Worm (Caenorhabditis elegans): ENCODE data around the gene K09F5.1.

The K09F5.1 gene

ce11 chrX:7750084-7750483, 10.6 kb downstream of the K09F5.1 start:
- TF ChIP-seq efl-1 (optimal IDR thresholded peaks at IDR 0.05) (no peak), efl-1 (GFP tag; optimal IDR thresholded peaks at IDR 0.05 in 1 of 2) (peak in 1 of 2 experiments; percentile 63), sox-4 (tag; optimal IDR thresholded peaks at IDR 0.05) (no peak)

ce11 chrX:7752770-7753169, 13.3 kb downstream of the K09F5.1 start, which contains the start of gene deg-1:
Gene deg-1, plus strand, starts transcription at chrX:7753070.
- TF ChIP-seq dsc-1 (tag; optimal IDR thresholded peaks at IDR 0.05) (no peak), dpl-1 (GFP tag; optimal IDR thresholded peaks at IDR 0.05) (no peak), swsn-7 (tag; optimal IDR thresholded peaks at IDR 0.05) (no peak), nhr-85 (tag) (no peak), efl-3 (GFP tag; optimal IDR thresholded peaks at IDR 0.05) (no peak), snu-23 (GFP tag; optimal IDR thresholded peaks at IDR 0.05) (no peak), nhr-71 (tag; optimal IDR thresholded peaks at IDR 0.05) (no peak), nhr-47 (tag; optimal IDR thresholded peaks at IDR 0.05) (no peak), unc-86 (tag; optimal IDR thresholded peaks at IDR 0.05) (no peak), C04F5.9 (tag; optimal IDR thresholded peaks at IDR 0.05) (no peak), F16B12.6 (tag; optimal IDR thresholded peaks at IDR 0.05) (no peak), ceh-88 (GFP tag; IDR thresholded peaks at IDR 0.05) (no peak)

- TF ChIP-seq lin-14 (GFP tag; optimal IDR thresholded peaks at IDR 0.05) (peak; percentile 60), efl-1 (optimal IDR thresholded peaks at IDR 0.05) (peak in 1 of 2 experiments; percentile 18), efl-1 (GFP tag; optimal IDR thresholded peaks at IDR 0.05 in 1 of 2) (peak in 1 of 2 experiments; percentile 89), pag-3 (tag; optimal IDR thresholded peaks at IDR 0.05; ENCODE audit: borderline replicate concordance, insufficient read depth) (no peak), lin-15B (tag; optimal IDR thresholded peaks at IDR 0.05) (no peak), elt-3 (tag; optimal IDR thresholded peaks at IDR 0.05) (peak in 2 of 6 experiments; percentile 45 to 58), tbx-2 (tag; optimal IDR thresholded peaks at IDR 0.05) (peak; percentile 37), nhr-11 (tag; optimal IDR thresholded peaks at IDR 0.05) (no peak), unc-130 (tag; optimal IDR thresholded peaks at IDR 0.05) (no peak), swsn-7 (tag; optimal IDR thresholded peaks at IDR 0.05) (peak; percentile 26), nhr-85 (tag) (peak; percentile 94), nhr-47 (tag; optimal IDR thresholded peaks at IDR 0.05) (peak; percentile 53), nhr-19 (GFP tag; conservative IDR thresholded peaks at IDR 0.05) (peak; percentile 50), lin-35 (GFP tag; optimal IDR thresholded peaks at IDR 0.05) (peak in 1 of 2 experiments; percentile 44), snpc-4 (tag; optimal IDR thresholded peaks at IDR 0.05) (no peak), nhr-12 (tag; optimal IDR thresholded peaks at IDR 0.05) (no peak), xbp-1 (tag; optimal IDR thresholded peaks at IDR 0.05) (peak; percentile 4), nhr-71 (tag; optimal IDR thresholded peaks at IDR 0.05) (peak; percentile 69), lin-13 (GFP tag; optimal IDR thresholded peaks at IDR 0.05) (peak; percentile 18), lsy-2 (tag; optimal IDR thresholded peaks at IDR 0.05) (peak in 1 of 2 experiments; percentile 13), ets-5 (GFP tag; IDR thresholded peaks at IDR 0.05) (no peak), blmp-1 (tag; optimal IDR thresholded peaks at IDR 0.05) (peak; percentile 80), hlh-4 (tag; optimal IDR thresholded peaks at IDR 0.05) (no peak), F16B12.6 (tag; optimal IDR thresholded peaks at IDR 0.05) (no peak), pqm-1 (tag; optimal IDR thresholded peaks at IDR 0.05) (no peak), nhr-20 (tag; optimal IDR thresholded peaks at IDR 0.05) (peak; percentile 54), nhr-77 (tag; optimal IDR thresholded peaks at IDR 0.05) (no peak), ceh-8 (GFP tag; optimal IDR thresholded peaks at IDR 0.05) (no peak), nhr-90 (tag; optimal IDR thresholded peaks at IDR 0.05; ENCODE audit: poor library complexity) (peak; percentile 61), grh-1 (GFP tag; IDR thresholded peaks at IDR 0.05) (peak; percentile 37; the same call in 1 of the 2 replicates), ceh-63 (GFP tag; optimal IDR thresholded peaks at IDR 0.05) (no peak), mdl-1 (tag; optimal IDR thresholded peaks at IDR 0.05) (peak in 1 of 2 experiments; percentile 28), mep-1 (tag; optimal IDR thresholded peaks at IDR 0.05) (peak; percentile 55), C16A3.4 (tag; optimal IDR thresholded peaks at IDR 0.05) (peak; percentile 38), hpl-2 (GFP tag; optimal IDR thresholded peaks at IDR 0.05) (peak; percentile 20), snu-23 (GFP tag; optimal IDR thresholded peaks at IDR 0.05) (peak; percentile 64), nhr-84 (tag; optimal IDR thresholded peaks at IDR 0.05) (no peak), rnt-1 (tag; optimal IDR thresholded peaks at IDR 0.05) (peak; percentile 27), isw-1 (GFP tag; IDR thresholded peaks at IDR 0.05) (no peak), lir-3 (tag; optimal IDR thresholded peaks at IDR 0.05; ENCODE audit: poor library complexity) (peak; percentile 19)
These were observed 34.4 kb downstream of the K09F5.1 start for ce11 chrX:7773714-7774318.
